Worm (Caenorhabditis elegans): ENCODE data around the gene cdgs-1.

- TF ChIP-seq him-1 (tag; optimal IDR thresholded peaks at IDR 0.05) (no peak), dao-5 (tag; optimal IDR thresholded peaks at IDR 0.05) (no peak), W03F9.2 (tag; optimal IDR thresholded peaks at IDR 0.05) (no peak)
Observed at ce11 chrIV:7783801-7784411, 31.6 kb downstream of the cdgs-1 start, which contains the start of gene tag-321.
